Worm (Caenorhabditis elegans) whole organism, young adult: ENCODE results near the gene C05D11.13.

ENCODE experiments used
- B0336.3 ChIP-seq: fragments of 200-800 bp; sonication (Bioruptor generic); IDR thresholded peaks from 2 replicates; pipeline ENCODE4 v1.3.6; 2022; ENCODE audit warnings: missing genetic modification characterization, missing compliant biosample characterization
- C06A6.2 ChIP-seq: fragments of 200-800 bp; sonication (Bioruptor generic); conservative IDR thresholded peaks from 2 replicates; pipeline ENCODE4 v1.3.6; 2022; ENCODE audit warnings: missing genetic modification characterization, missing compliant biosample characterization
- C17E4.6 ChIP-seq: fragments of 200-800 bp; sonication (Bioruptor generic); IDR thresholded peaks from 2 replicates; pipeline ENCODE4 v1.3.6; 2022; ENCODE audit warnings: missing genetic modification reagents, missing genetic modification characterization, missing compliant biosample characterization
- F37B4.10 ChIP-seq: fragments of 200-800 bp; sonication (Bioruptor generic); IDR thresholded peaks from 2 replicates; pipeline ENCODE4 v1.3.6; 2022; ENCODE audit warnings: missing genetic modification characterization, missing compliant biosample characterization
- K12H6.12 ChIP-seq: fragments of 200-800 bp; sonication (Bioruptor generic); optimal IDR thresholded peaks from 2 replicates; lab custom pipeline; 2018; ENCODE audit warnings: mild to moderate bottlenecking, missing genetic modification characterization, missing compliant biosample characterization
- Y56A3A.18 ChIP-seq: fragments of 200-800 bp; sonication (Bioruptor generic); IDR thresholded peaks from 2 replicates; pipeline ENCODE4 v1.3.6; 2022; ENCODE audit warnings: missing genetic modification reagents, missing genetic modification characterization, missing compliant biosample characterization
- Y67H2A.10 ChIP-seq: fragments of 200-800 bp; sonication (Bioruptor generic); conservative IDR thresholded peaks from 2 replicates; pipeline ENCODE4 v1.3.6; 2022; ENCODE audit warnings: missing genetic modification reagents, missing genetic modification characterization, missing compliant biosample characterization
- aptf-3 ChIP-seq: fragments of 200-800 bp; sonication (Bioruptor generic); IDR thresholded peaks from 2 replicates; pipeline ENCODE4 v1.3.6; 2022; ENCODE audit warnings: missing genetic modification characterization, missing compliant biosample characterization
- attf-5 ChIP-seq: fragments of 200-800 bp; sonication (Bioruptor generic); optimal IDR thresholded peaks from 2 replicates; lab custom pipeline; 2018; ENCODE audit warnings: mild to moderate bottlenecking, missing genetic modification characterization, missing compliant biosample characterization
- cebp-1 ChIP-seq, 2 experiments: fragments of 200-800 bp in 1 of 2; sonication (Bioruptor generic) in 1 of 2; sonication (generic microtip) in 1 of 2; IDR thresholded peaks in 1 of 2; optimal IDR thresholded peaks in 1 of 2; 2 replicates each; pipeline versions ENCODE4 v1.3.6 to Lab custom; 2017 to 2022; ENCODE audit warnings: missing compliant biosample characterization in 2 of 2, missing genetic modification characterization in 2 of 2, mild to moderate bottlenecking in 1 of 2, missing genetic modification reagents in 1 of 2, moderate library complexity in 1 of 2
- cebp-2 ChIP-seq: fragments of 200-800 bp; sonication (Bioruptor generic); IDR thresholded peaks from 2 replicates; pipeline ENCODE4 v1.3.6; 2022; ENCODE audit warnings: missing genetic modification characterization, missing compliant biosample characterization
- ceh-40 ChIP-seq: fragments of 200-800 bp; sonication (Bioruptor generic); IDR thresholded peaks from 2 replicates; pipeline ENCODE4 v1.3.6; 2022; ENCODE audit warnings: missing genetic modification characterization, missing compliant biosample characterization
- dox-1 ChIP-seq: fragments of 200-800 bp; sonication (Bioruptor generic); IDR thresholded peaks from 2 replicates; pipeline ENCODE4 v1.3.6; 2022; ENCODE audit warnings: missing genetic modification reagents, missing genetic modification characterization, missing compliant biosample characterization
- egl-44 ChIP-seq: fragments of 200-800 bp; sonication (Bioruptor generic); IDR thresholded peaks from 2 replicates; pipeline ENCODE4 v1.3.6; 2022; ENCODE audit warnings: missing genetic modification reagents, missing genetic modification characterization, missing compliant biosample characterization
- fkh-3 ChIP-seq: sonication (generic microtip); optimal IDR thresholded peaks from 2 replicates; lab custom pipeline; 2016; ENCODE audit warnings: mild to moderate bottlenecking, missing genetic modification characterization, missing compliant biosample characterization
- hmg-1.2 ChIP-seq: fragments of 200-800 bp; sonication (Bioruptor generic); IDR thresholded peaks from 2 replicates; pipeline ENCODE4 v1.3.6; 2022; ENCODE audit warnings: missing genetic modification reagents, missing genetic modification characterization, missing compliant biosample characterization
- hmg-20 ChIP-seq: fragments of 200-800 bp; sonication (Bioruptor generic); IDR thresholded peaks from 2 replicates; pipeline ENCODE4 v1.3.6; 2022; ENCODE audit warnings: missing genetic modification reagents, missing genetic modification characterization, missing compliant biosample characterization
- hrde-1 ChIP-seq: sonication (generic microtip); optimal IDR thresholded peaks from 2 replicates; lab custom pipeline; 2016; ENCODE audit warnings: missing genetic modification characterization, mild to moderate bottlenecking, missing compliant biosample characterization, moderate library complexity, missing genotype, missing genetic modification reagents, borderline replicate concordance
- lag-1 ChIP-seq: fragments of 200-800 bp; sonication (Bioruptor generic); IDR thresholded peaks from 2 replicates; pipeline ENCODE4 v1.3.6; 2022; ENCODE audit warnings: missing genetic modification reagents, missing genetic modification characterization, missing compliant biosample characterization
- let-607 ChIP-seq, 2 experiments: fragments of 200-800 bp in 1 of 2; sonication (Bioruptor generic) in 1 of 2; sonication (generic microtip) in 1 of 2; optimal IDR thresholded peaks; 2 replicates each; lab custom pipeline; 2016 to 2018; ENCODE audit warnings: mild to moderate bottlenecking in 2 of 2, missing compliant biosample characterization in 2 of 2, missing genetic modification characterization in 2 of 2, moderate library complexity in 2 of 2, missing genotype in 1 of 2
- lin-26 ChIP-seq: fragments of 200-800 bp; sonication (Bioruptor generic); IDR thresholded peaks from 2 replicates; pipeline ENCODE4 v1.3.6; 2022; ENCODE audit warnings: missing genetic modification reagents, missing genetic modification characterization, missing compliant biosample characterization
- lin-35 ChIP-seq, 3 experiments: fragments of 150-350 bp in 2 of 3; sonication (generic microtip) in 1 of 3; optimal IDR thresholded peaks; 2 replicates each; lab custom pipeline; 2014 to 2018; ENCODE audit warnings: missing biosample characterization in 3 of 3, missing genetic modification characterization in 3 of 3, missing genetic modification reagents in 3 of 3
- lin-40 ChIP-seq: sonication (generic microtip); optimal IDR thresholded peaks from 2 replicates; lab custom pipeline; 2016; ENCODE audit warnings: missing genetic modification characterization, mild to moderate bottlenecking, missing compliant biosample characterization, missing genotype, missing genetic modification reagents
- madf-3 ChIP-seq: fragments of 200-800 bp; sonication (Bioruptor generic); IDR thresholded peaks from 2 replicates; pipeline ENCODE4 v1.3.6; 2022; ENCODE audit warnings: missing genetic modification reagents, missing genetic modification characterization, missing compliant biosample characterization
- madf-6 ChIP-seq: fragments of 200-800 bp; sonication (Bioruptor generic); IDR thresholded peaks from 2 replicates; pipeline ENCODE4 v1.3.6; 2022; ENCODE audit warnings: missing genetic modification reagents, missing genetic modification characterization, missing compliant biosample characterization
- nhr-80 ChIP-seq: sonication (generic microtip); optimal IDR thresholded peaks from 2 replicates; lab custom pipeline; 2016; ENCODE audit warnings: missing genetic modification characterization, missing compliant biosample characterization
- pha-4 ChIP-seq: fragments of 150-350 bp; sonication (generic microtip); optimal IDR thresholded peaks from 2 replicates; lab custom pipeline; 2014; ENCODE audit warnings: missing biosample characterization, missing genetic modification reagents, missing genetic modification characterization
- snpc-1.3 ChIP-seq: sonication (generic microtip); optimal IDR thresholded peaks from 2 replicates; lab custom pipeline; 2017; ENCODE audit warnings: missing genetic modification characterization, mild to moderate bottlenecking, missing compliant biosample characterization, antibody characterized with exemption, moderate library complexity, missing genotype, missing genetic modification reagents; ENCODE audit not compliant: insufficient read depth
- snpc-4 ChIP-seq, 5 experiments: fragments of 150-350 bp in 1 of 5; sonication (generic microtip) in 4 of 5; optimal IDR thresholded peaks; 2 replicates each; lab custom pipeline; 2014 to 2018; ENCODE audit warnings: missing genetic modification characterization in 5 of 5, missing biosample characterization in 3 of 5, antibody characterized with exemption in 2 of 5, mild to moderate bottlenecking in 2 of 5, missing compliant biosample characterization in 2 of 5, missing genotype in 2 of 5, moderate library complexity in 2 of 5, missing genetic modification reagents in 1 of 5
- tbp1 ChIP-seq: fragments of 200-800 bp; sonication (Bioruptor generic); optimal IDR thresholded peaks from 2 replicates; lab custom pipeline; 2018; ENCODE audit warnings: mild to moderate bottlenecking, missing genetic modification characterization, missing compliant biosample characterization
- tbx-9 ChIP-seq: sonication (generic microtip); optimal IDR thresholded peaks from 2 replicates; lab custom pipeline; 2016; ENCODE audit warnings: borderline replicate concordance, missing genetic modification characterization, inconsistent platforms, missing compliant biosample characterization
- unc-62 ChIP-seq: fragments of 150-350 bp; optimal IDR thresholded peaks from 2 replicates; lab custom pipeline; 2014; ENCODE audit warnings: missing biosample characterization, missing genetic modification reagents, missing genetic modification characterization
- ztf-26 ChIP-seq: sonication (generic microtip); optimal IDR thresholded peaks from 2 replicates; lab custom pipeline; 2017; ENCODE audit warnings: missing genetic modification characterization, missing compliant biosample characterization
- ztf-3 ChIP-seq: fragments of 200-800 bp; sonication (Bioruptor generic); optimal IDR thresholded peaks from 2 replicates; lab custom pipeline; 2018; ENCODE audit warnings: mild to moderate bottlenecking, missing genetic modification characterization, missing compliant biosample characterization

Gene C05D11.13

ce11 chrIII:6444335-6444734 lies at the start of gene C05D11.13:
Gene C05D11.13 (minus strand): TSS chrIII:6444586.
- TF ChIP-seq lin-26 (GFP tag; lab: Robert Waterston, UW) (0 out of 2 replicates have a peak, but pooled peaks have one; percentile 31), attf-5 (GFP tag; lab: Kevin White, UChicago) (peak; percentile 68), lin-35 (GFP tag; optimal IDR thresholded peaks at IDR 0.05; lab: Kevin White, UChicago) (peak in 1 of 3 experiments; percentile 38), K12H6.12 (peak; percentile 17), tbp1 (GFP tag; lab: Kevin White, UChicago) (peak; percentile 25), cebp-1 (GFP tag; IDR thresholded peaks at IDR 0.05; lab: Robert Waterston, UW) (no peak), cebp-1 (tag; optimal IDR thresholded peaks at IDR 0.05; lab: Kevin White, UChicago) (peak; percentile 31), let-607 (tag; optimal IDR thresholded peaks at IDR 0.05; lab: Kevin White, UChicago) (no peak), nhr-80 (tag; lab: Kevin White, UChicago) (peak; percentile 51), C17E4.6 (GFP tag; lab: Robert Waterston, UW) (0 out of 2 replicates have a peak, but pooled peaks have one; percentile 19), hmg-1.2 (GFP tag; lab: Robert Waterston, UW) (peak; percentile 63; the same call in 1 of the 2 replicates), madf-6 (GFP tag; lab: Robert Waterston, UW) (peak; percentile 30; the same call in 1 of the 2 replicates), hrde-1 (peak; percentile 18), lin-40 (tag; lab: Kevin White, UChicago) (peak; percentile 41), ztf-26 (tag; lab: Kevin White, UChicago) (peak; percentile 37), B0336.3 (GFP tag; lab: Robert Waterston, UW) (peak; percentile 24; the same call in 1 of the 2 replicates), F37B4.10 (GFP tag; lab: Robert Waterston, UW) (no peak), snpc-1.3 (no peak), dox-1 (0 out of 2 replicates have a peak, but pooled peaks have one; percentile 32), lag-1 (GFP tag; lab: Robert Waterston, UW) (no peak), snpc-4 (GFP tag; optimal IDR thresholded peaks at IDR 0.05; lab: Kevin White, UChicago) (no peak), snpc-4 (tag; optimal IDR thresholded peaks at IDR 0.05; lab: Kevin White, UChicago) (peak in 3 of 4 experiments; percentile 1 to 32 (median 20))

DNA sequence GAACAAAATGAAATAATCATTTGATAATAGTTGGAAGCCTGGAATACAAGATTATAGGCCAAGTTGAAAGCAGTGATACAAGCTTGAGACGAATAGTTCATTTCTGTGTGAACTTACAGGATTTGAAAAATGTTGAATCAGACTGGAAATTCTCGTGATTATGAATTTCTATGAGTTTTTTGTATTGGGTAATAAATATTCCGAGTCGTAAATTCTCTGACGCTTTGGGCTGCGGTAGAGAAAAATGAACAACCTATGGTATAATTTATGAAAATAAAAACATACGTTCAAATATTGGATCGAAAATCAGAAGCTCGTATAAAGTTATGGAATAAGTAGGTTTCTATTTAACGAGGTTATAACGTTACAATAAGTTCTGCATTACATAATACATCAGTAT lies 48.4 kb upstream of the C05D11.13 start, which contains the start of gene srb-11:
Gene srb-11 (minus strand): TSS at position 101 of the 400 bp plus-strand sequence.
- TF ChIP-seq unc-62 (no peak), lag-1 (GFP tag; lab: Robert Waterston, UW) (no peak), fkh-3 (tag; lab: Kevin White, UChicago) (no peak), ceh-40 (GFP tag; lab: Robert Waterston, UW) (no peak), Y56A3A.18 (GFP tag; lab: Robert Waterston, UW) (no peak), pha-4 (tag; lab: Kevin White, UChicago) (no peak), nhr-80 (tag; lab: Kevin White, UChicago) (no peak), hmg-20 (no peak), madf-3 (GFP tag; lab: Robert Waterston, UW) (no peak), aptf-3 (GFP tag; lab: Robert Waterston, UW) (no peak), tbx-9 (no peak), C06A6.2 (GFP tag; lab: Robert Waterston, UW) (no peak)

ce11 chrIII:6490989-6491388 lies 46.6 kb upstream of the C05D11.13 start:
- TF ChIP-seq K12H6.12: no peak
- TF ChIP-seq Y67H2A.10: no peak
- no peak for TF ChIP-seq madf-3 (GFP tag; lab: Robert Waterston, UW)
- TF ChIP-seq ztf-3 (GFP tag; lab: Kevin White, UChicago): no peak
- TF ChIP-seq cebp-2 (GFP tag; lab: Robert Waterston, UW): no peak
- TF ChIP-seq snpc-1.3: no peak
- no peak for TF ChIP-seq cebp-1 (GFP tag; IDR thresholded peaks at IDR 0.05; lab: Robert Waterston, UW)
- TF ChIP-seq cebp-1 (tag; optimal IDR thresholded peaks at IDR 0.05; lab: Kevin White, UChicago): no peak
- no peak for TF ChIP-seq tbp1 (GFP tag; lab: Kevin White, UChicago)
- TF ChIP-seq egl-44 (GFP tag; lab: Robert Waterston, UW): no peak
